Worm (Caenorhabditis elegans): Measurements from ENCODE around the gene F39G3.5.

ce11 chrV:4731154-4731961 is 8.9 kb downstream of the F39G3.5 start, which contains the start of gene F39G3.3:
- TF ChIP-seq T26A5.8 (tag; optimal IDR thresholded peaks at IDR 0.05) (no peak), K11D2.4 (GFP tag; IDR thresholded peaks at IDR 0.05) (no peak), tbp1 (GFP tag; optimal IDR thresholded peaks at IDR 0.05) (peak; percentile 48), sdz-38 (tag; optimal IDR thresholded peaks at IDR 0.05) (no peak), ama-1 (optimal IDR thresholded peaks at IDR 0.05) (no peak), ama-1 (GFP tag; optimal IDR thresholded peaks at IDR 0.05) (no peak), bed-2 (GFP tag; IDR thresholded peaks at IDR 0.05) (no peak), attf-5 (GFP tag; optimal IDR thresholded peaks at IDR 0.05) (peak; percentile 38), athp-1 (tag; optimal IDR thresholded peaks at IDR 0.05) (peak; percentile 47), efl-1 (GFP tag; optimal IDR thresholded peaks at IDR 0.05) (peak; percentile 77), sea-2 (GFP tag; IDR thresholded peaks at IDR 0.05) (no peak), lag-1 (GFP tag; IDR thresholded peaks at IDR 0.05) (no peak), nhr-90 (tag; optimal IDR thresholded peaks at IDR 0.05) (no peak), F57A8.1 (GFP tag; optimal IDR thresholded peaks at IDR 0.05) (no peak), ceh-79 (tag; optimal IDR thresholded peaks at IDR 0.05) (no peak)
